Fruit fly (Drosophila melanogaster) whole organism, embryonic: Measurements from ENCODE around the gene AP-1mu.

ENCODE experiments used
- Ada2b ChIP-seq: fragments of 200-800 bp; sonication (Bioruptor generic); IDR thresholded peaks from 2 replicates; pipeline ENCODE4 v1.3.6; 2022; ENCODE audit warnings: missing biosample characterization, missing genetic modification characterization
- Awh ChIP-seq: fragments of 200-800 bp; sonication (Bioruptor generic); IDR thresholded peaks from 2 replicates; pipeline ENCODE4, ENCODE4 v1.3.6; 2022; ENCODE audit warnings: missing biosample characterization, missing genetic modification characterization
- BtbVII ChIP-seq: fragments of 200-800 bp; sonication (Bioruptor generic); optimal IDR thresholded peaks from 3 replicates; lab custom pipeline; 2017; ENCODE audit warnings: missing biosample characterization, mild to moderate bottlenecking, missing genetic modification characterization
- CG1024 ChIP-seq: fragments of 200-800 bp; sonication (Bioruptor generic); IDR thresholded peaks from 2 replicates; pipeline ENCODE4 v1.3.6; 2022; ENCODE audit warnings: missing biosample characterization, missing genetic modification characterization
- CG11560 ChIP-seq: fragments of 200-800 bp; sonication (Bioruptor generic); IDR thresholded peaks from 3 replicates; pipeline ENCODE4 v1.3.6; 2022; ENCODE audit warnings: missing biosample characterization, missing genetic modification characterization
- CG13123 ChIP-seq: fragments of 200-800 bp; sonication (Bioruptor generic); optimal IDR thresholded peaks from 2 replicates; lab custom pipeline; 2016; ENCODE audit warnings: missing biosample characterization, missing genetic modification characterization
- CG14667 ChIP-seq: fragments of 200-800 bp; sonication (Bioruptor generic); IDR thresholded peaks from 2 replicates; pipeline ENCODE4 v1.3.6; 2022; ENCODE audit warnings: missing biosample characterization, missing genetic modification characterization
- CG15269 ChIP-seq: fragments of 200-800 bp; sonication (Bioruptor generic); optimal IDR thresholded peaks from 2 replicates; lab custom pipeline; 2018; ENCODE audit warnings: missing biosample characterization, mild to moderate bottlenecking, missing genetic modification characterization, moderate library complexity
- CG15514 ChIP-seq: fragments of 200-800 bp; sonication (Bioruptor generic); optimal IDR thresholded peaks from 3 replicates; lab custom pipeline; 2017; ENCODE audit warnings: missing biosample characterization, missing genetic modification characterization, mild to moderate bottlenecking, moderate library complexity, missing genetic modification reagents
- CG17359 ChIP-seq: fragments of 200-800 bp; sonication (Bioruptor generic); optimal IDR thresholded peaks from 3 replicates; lab custom pipeline; 2018; ENCODE audit warnings: missing biosample characterization, mild to moderate bottlenecking, missing genetic modification characterization, moderate library complexity
- CG17385 ChIP-seq: fragments of 200-800 bp; sonication (Bioruptor generic); optimal IDR thresholded peaks from 3 replicates; lab custom pipeline; 2018; ENCODE audit warnings: missing biosample characterization, mild to moderate bottlenecking, missing genetic modification characterization
- CG30431 ChIP-seq: fragments of 200-800 bp; sonication (Bioruptor generic); optimal IDR thresholded peaks from 2 replicates; lab custom pipeline; 2017; ENCODE audit warnings: missing biosample characterization, missing genetic modification characterization
- CG33557 ChIP-seq: fragments of 200-800 bp; sonication (Bioruptor generic); optimal IDR thresholded peaks from 2 replicates; lab custom pipeline; 2019; ENCODE audit warnings: missing biosample characterization, mild to moderate bottlenecking, missing genetic modification characterization, moderate library complexity
- CG42726 ChIP-seq: fragments of 200-800 bp; sonication (Bioruptor generic); IDR thresholded peaks from 2 replicates; pipeline ENCODE4 v1.3.6; 2022; ENCODE audit warnings: missing biosample characterization, missing genetic modification characterization; ENCODE audit not compliant: partially characterized antibody
- CG4328 ChIP-seq: fragments of 200-800 bp; sonication (Bioruptor generic); optimal IDR thresholded peaks from 3 replicates; lab custom pipeline; 2017; ENCODE audit warnings: missing biosample characterization, missing genetic modification reagents, missing genetic modification characterization
- CG4424 ChIP-seq: fragments of 200-800 bp; sonication (Bioruptor generic); optimal IDR thresholded peaks from 3 replicates; lab custom pipeline; 2016; ENCODE audit warnings: missing biosample characterization, missing genetic modification characterization
- CG5245 ChIP-seq: fragments of 200-800 bp; sonication (Bioruptor generic); optimal IDR thresholded peaks from 3 replicates; lab custom pipeline; 2016; ENCODE audit warnings: missing biosample characterization, missing genetic modification characterization
- CG6683 ChIP-seq: fragments of 200-800 bp; sonication (Bioruptor generic); optimal IDR thresholded peaks from 2 replicates; lab custom pipeline; 2017; ENCODE audit warnings: missing biosample characterization, mild to moderate bottlenecking, missing genetic modification characterization, missing genetic modification reagents
- CG7271 ChIP-seq: fragments of 200-800 bp; sonication (Bioruptor generic); optimal IDR thresholded peaks from 2 replicates; lab custom pipeline; 2018; ENCODE audit warnings: missing biosample characterization, mild to moderate bottlenecking, missing genetic modification characterization, moderate library complexity
- CG7745 ChIP-seq: fragments of 200-800 bp; sonication (Bioruptor generic); optimal IDR thresholded peaks from 2 replicates; lab custom pipeline; 2018; ENCODE audit warnings: missing biosample characterization, mild to moderate bottlenecking, missing genetic modification characterization, moderate library complexity
- CG8478 ChIP-seq: fragments of >200 bp; optimal IDR thresholded peaks from 2 replicates; lab custom pipeline; 2018
- CG8765 ChIP-seq: fragments of 200-800 bp; sonication (Bioruptor generic); IDR thresholded peaks from 2 replicates; pipeline ENCODE4 v1.3.6; 2022; ENCODE audit warnings: missing biosample characterization, missing genetic modification characterization
- Deaf1 ChIP-seq: fragments of 200-800 bp; optimal IDR thresholded peaks from 3 replicates; lab custom pipeline; 2019; ENCODE audit warnings: missing biosample characterization, mild to moderate bottlenecking, missing genetic modification characterization, moderate library complexity
- Dfd ChIP-seq, 2 experiments: fragments of >200 bp; optimal IDR thresholded peaks; 2 replicates each; lab custom pipeline; 2017; ENCODE audit warnings: missing biosample characterization in 2 of 2, missing genetic modification characterization in 2 of 2
- H15 ChIP-seq: fragments of 200-800 bp; sonication (Bioruptor generic); IDR thresholded peaks from 3 replicates; pipeline ENCODE4 v1.3.6; 2022; ENCODE audit warnings: missing biosample characterization, missing genetic modification characterization
- HLH3B ChIP-seq: fragments of 200-800 bp; sonication (Bioruptor generic); IDR thresholded peaks from 2 replicates; pipeline ENCODE4 v1.3.6; 2022; ENCODE audit warnings: missing biosample characterization, missing genetic modification characterization
- HLHmδ ChIP-seq: fragments of 200-800 bp; sonication (Bioruptor generic); optimal IDR thresholded peaks from 2 replicates; lab custom pipeline; 2018; ENCODE audit warnings: missing biosample characterization, mild to moderate bottlenecking, missing genetic modification characterization, moderate library complexity
- Hey ChIP-seq: fragments of 200-800 bp; sonication (Bioruptor generic); optimal IDR thresholded peaks from 3 replicates; lab custom pipeline; 2018; ENCODE audit warnings: missing biosample characterization, mild to moderate bottlenecking, missing genetic modification characterization
- Hr78 ChIP-seq, 2 experiments: fragments of 200-800 bp in 1 of 2; fragments of >200 bp in 1 of 2; sonication (Bioruptor generic) in 1 of 2; optimal IDR thresholded peaks; 2 replicates each; lab custom pipeline; 2017 to 2019; ENCODE audit warnings: missing biosample characterization in 2 of 2, missing genetic modification characterization in 2 of 2, mild to moderate bottlenecking in 1 of 2, moderate library complexity in 1 of 2
- MESR4 ChIP-seq: fragments of 200-800 bp; sonication (Bioruptor generic); optimal IDR thresholded peaks from 2 replicates; lab custom pipeline; 2018; ENCODE audit warnings: missing biosample characterization, mild to moderate bottlenecking, missing genetic modification characterization, moderate library complexity
- Max ChIP-seq: fragments of 200-800 bp; sonication (Bioruptor generic); optimal IDR thresholded peaks from 2 replicates; lab custom pipeline; 2016; ENCODE audit warnings: missing biosample characterization, mild to moderate bottlenecking, missing genetic modification characterization
- Med ChIP-seq: fragments of 200-800 bp; sonication (Bioruptor generic); peaks from one replicate; lab custom pipeline; 2016; ENCODE audit warnings: missing biosample characterization, missing genetic modification characterization, mild to moderate bottlenecking, inconsistent platforms, moderate library complexity
- NfI ChIP-seq: fragments of 200-800 bp; sonication (Bioruptor generic); optimal IDR thresholded peaks from 3 replicates; lab custom pipeline; 2018; ENCODE audit warnings: missing biosample characterization, mild to moderate bottlenecking, missing genetic modification characterization, moderate library complexity
- TFAM ChIP-seq: fragments of 200-800 bp; sonication (Bioruptor generic); optimal IDR thresholded peaks from 2 replicates; lab custom pipeline; 2017; ENCODE audit warnings: missing biosample characterization, missing genetic modification characterization, inconsistent platforms
- amos ChIP-seq: fragments of 200-800 bp; sonication (Bioruptor generic); IDR thresholded peaks from 2 replicates; pipeline ENCODE4 v1.3.6; 2022; ENCODE audit warnings: missing biosample characterization, missing genetic modification characterization; ENCODE audit not compliant: partially characterized antibody
- crc ChIP-seq: fragments of 200-800 bp; sonication (Bioruptor generic); optimal IDR thresholded peaks from 2 replicates; lab custom pipeline; 2016; ENCODE audit warnings: missing biosample characterization, missing genetic modification characterization
- crol ChIP-seq: fragments of 200-800 bp; sonication (Bioruptor generic); IDR thresholded peaks from 2 replicates; pipeline ENCODE4 v1.3.6; 2022; ENCODE audit warnings: missing biosample characterization, missing genetic modification characterization
- cwo ChIP-seq: fragments of 200-800 bp; sonication (Bioruptor generic); optimal IDR thresholded peaks from 3 replicates; lab custom pipeline; 2017; ENCODE audit warnings: missing biosample characterization, missing genetic modification characterization, mild to moderate bottlenecking, moderate library complexity, missing genetic modification reagents
- disco-r ChIP-seq: fragments of 200-800 bp; sonication (Bioruptor generic); optimal IDR thresholded peaks from 2 replicates; lab custom pipeline; 2016; ENCODE audit warnings: missing biosample characterization, missing genetic modification characterization
- fd3F ChIP-seq: fragments of 200-800 bp; sonication (Bioruptor generic); optimal IDR thresholded peaks from 2 replicates; lab custom pipeline; 2018; ENCODE audit warnings: missing biosample characterization, mild to moderate bottlenecking, missing genetic modification characterization, moderate library complexity
- grn ChIP-seq: fragments of 200-800 bp; sonication (Bioruptor generic); optimal IDR thresholded peaks from 3 replicates; lab custom pipeline; 2017; ENCODE audit warnings: missing biosample characterization, missing genetic modification characterization
- inv ChIP-seq: fragments of 200-800 bp; sonication (Bioruptor generic); IDR thresholded peaks from 2 replicates; pipeline ENCODE4 v1.3.6; 2022; ENCODE audit warnings: missing biosample characterization, missing genetic modification characterization; ENCODE audit not compliant: partially characterized antibody
- kni ChIP-seq: fragments of 200-800 bp; sonication (Bioruptor generic); optimal IDR thresholded peaks from 3 replicates; lab custom pipeline; 2017; ENCODE audit warnings: mild to moderate bottlenecking, missing biosample characterization, missing genetic modification reagents, missing genetic modification characterization
- pfk ChIP-seq: fragments of 200-800 bp; sonication (Bioruptor generic); optimal IDR thresholded peaks from 2 replicates; lab custom pipeline; 2018; ENCODE audit warnings: missing biosample characterization, mild to moderate bottlenecking, missing genetic modification characterization, moderate library complexity
- psq ChIP-seq: fragments of 200-800 bp; sonication (Bioruptor generic); optimal IDR thresholded peaks from 2 replicates; lab custom pipeline; 2017; ENCODE audit warnings: missing biosample characterization, missing genetic modification characterization
- row ChIP-seq: fragments of 200-800 bp; sonication (Bioruptor generic); IDR thresholded peaks from 3 replicates; pipeline ENCODE4 v1.3.6; 2022; ENCODE audit warnings: missing biosample characterization, missing genetic modification characterization
- wek ChIP-seq: fragments of 200-800 bp; sonication (Bioruptor generic); optimal IDR thresholded peaks from 3 replicates; lab custom pipeline; 2018; ENCODE audit warnings: missing biosample characterization, mild to moderate bottlenecking, missing genetic modification characterization, moderate library complexity

The AP-1mu gene

DNA sequence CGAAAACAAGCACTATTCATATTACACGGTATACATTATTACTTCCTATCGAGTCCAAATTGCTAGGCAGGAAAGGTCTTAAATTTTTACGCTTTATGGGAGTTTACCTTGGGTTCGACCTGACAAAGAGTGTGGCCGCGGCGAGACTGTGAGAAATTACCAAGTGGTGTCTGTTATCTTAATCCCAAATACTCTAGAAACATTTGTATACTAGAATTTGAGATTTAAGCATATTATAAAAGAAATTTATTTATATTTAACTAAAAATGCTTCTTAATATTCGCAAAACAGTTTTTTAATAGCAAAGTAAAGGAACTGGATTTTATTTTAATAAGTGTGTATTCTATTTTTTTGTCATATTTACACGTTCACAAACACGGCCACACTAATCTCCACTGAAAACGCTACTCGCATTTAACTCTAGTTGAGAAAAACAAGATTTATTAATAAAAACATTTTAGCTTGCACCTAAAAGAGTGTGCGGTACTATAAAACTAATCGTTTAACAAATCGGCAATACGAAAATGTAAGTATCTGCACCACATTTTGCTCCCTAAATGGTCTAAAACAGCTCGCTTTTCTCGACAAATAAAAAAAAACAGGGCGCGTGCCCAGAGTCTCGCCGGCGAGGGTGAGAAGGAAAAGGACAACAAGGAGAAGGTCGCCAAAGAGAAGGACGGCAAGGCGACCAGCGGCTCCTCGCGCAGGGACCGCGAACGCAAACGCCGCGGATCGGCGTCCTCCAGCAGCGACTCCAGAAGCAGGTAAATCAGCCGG, 7.5 kb downstream of the AP-1mu start, which contains the start of the genes mura and RnpS1 (continued):
- TF ChIP-seq H15 (GFP tag; lab: Robert Waterston, UW) (no peak), TFAM (GFP tag; lab: Kevin White, UChicago) (no peak), cwo (GFP tag; lab: Kevin White, UChicago) (no peak), Dfd (GFP tag; optimal IDR thresholded peaks at IDR 0.05; lab: Kevin White, UChicago) (no peak), CG6683 (GFP tag; lab: Kevin White, UChicago) (no peak), CG42726 (GFP tag; lab: Robert Waterston, UW) (no peak), CG14667 (no peak), psq (GFP tag; lab: Kevin White, UChicago) (no peak), Ada2b (no peak), CG8765 (no peak)
- TF ChIP-seq, all 482 proteins: peak for 34

dm6 chr3R:9551013-9551658, 8.2 kb downstream of the AP-1mu start:
- no peak for TF ChIP-seq row (GFP tag; lab: Robert Waterston, UW)
- TF ChIP-seq crc (GFP tag; lab: Kevin White, UChicago): no peak
- TF ChIP-seq NfI (GFP tag; lab: Kevin White, UChicago): peak; percentile 31
- TF ChIP-seq CG5245 (GFP tag; lab: Kevin White, UChicago): no peak
- TF ChIP-seq inv: no peak
- TF ChIP-seq CG17385 (GFP tag; lab: Kevin White, UChicago): peak; percentile 32
- TF ChIP-seq grn (GFP tag; lab: Kevin White, UChicago): no peak
- no peak for TF ChIP-seq crol
- no peak for TF ChIP-seq fd3F
- TF ChIP-seq pfk (GFP tag; lab: Kevin White, UChicago): peak; percentile 63
- no peak for TF ChIP-seq CG13123 (GFP tag; lab: Kevin White, UChicago)
- no peak for TF ChIP-seq CG30431 (GFP tag; lab: Kevin White, UChicago)
- TF ChIP-seq CG15514 (GFP tag; lab: Kevin White, UChicago): peak; percentile 72
- peak; percentile 43 for TF ChIP-seq CG8478 (lab: Kevin White, UChicago)
- TF ChIP-seq wek (GFP tag; lab: Kevin White, UChicago): peak; percentile 73
- no peak for TF ChIP-seq HLH3B (GFP tag; lab: Robert Waterston, UW)
- TF ChIP-seq CG7271 (tag; lab: Kevin White, UChicago): no peak
- no peak for TF ChIP-seq amos (GFP tag; lab: Robert Waterston, UW)
- peak; percentile 49 for TF ChIP-seq Deaf1 (tag; lab: Kevin White, UChicago)
- TF ChIP-seq CG4328 (GFP tag; lab: Kevin White, UChicago): peak; percentile 56
- TF ChIP-seq Hey: peak; percentile 29
- no peak for TF ChIP-seq CG11560 (tag; lab: Robert Waterston, UW)
- peak; percentile 69 for TF ChIP-seq BtbVII (GFP tag; lab: Kevin White, UChicago)
- peak; percentile 91 for TF ChIP-seq Med (GFP tag; lab: Kevin White, UChicago)
- TF ChIP-seq HLHmδ (GFP tag; lab: Kevin White, UChicago): peak; percentile 95
- peak; percentile 79 for TF ChIP-seq kni
- TF ChIP-seq disco-r: peak; percentile 32
- no peak for TF ChIP-seq Awh
- TF ChIP-seq Max (GFP tag; lab: Kevin White, UChicago): no peak
- no peak for TF ChIP-seq CG33557 (GFP tag; lab: Kevin White, UChicago)
- no peak for TF ChIP-seq CG4424 (GFP tag; lab: Kevin White, UChicago)
- peak in 1 of 2 experiments; percentile 99 for TF ChIP-seq Hr78 (GFP tag; optimal IDR thresholded peaks at IDR 0.05; lab: Kevin White, UChicago)
- peak; percentile 41 for TF ChIP-seq CG17359
- no peak for TF ChIP-seq CG1024 (GFP tag; lab: Robert Waterston, UW)
- TF ChIP-seq CG7745 (tag; lab: Kevin White, UChicago): no peak
- peak; percentile 4 for TF ChIP-seq CG15269
- peak; percentile 96 for TF ChIP-seq MESR4 (GFP tag; lab: Kevin White, UChicago)
